Worm (Caenorhabditis elegans) whole organism, L2 larva: ENCODE results near the gene twk-4.

ENCODE experiments used
- alr-1 ChIP-seq: fragments of 150-350 bp; optimal IDR thresholded peaks from 2 replicates; lab custom pipeline; 2014; ENCODE audit warnings: missing biosample characterization, missing genetic modification characterization
- ama-1 ChIP-seq: fragments of 150-350 bp; optimal IDR thresholded peaks from 2 replicates; lab custom pipeline; 2018; ENCODE audit warnings: inconsistent platforms
- egl-27 ChIP-seq: sonication (generic microtip); optimal IDR thresholded peaks from 3 replicates; lab custom pipeline; 2017; ENCODE audit warnings: missing biosample characterization, missing genetic modification reagents, missing genetic modification characterization
- lin-13 ChIP-seq: fragments of 150-350 bp; optimal IDR thresholded peaks from 2 replicates; lab custom pipeline; 2014; ENCODE audit warnings: missing biosample characterization, missing genetic modification reagents, missing genetic modification characterization
- lsy-2 ChIP-seq, 2 experiments: fragments of 150-350 bp in 1 of 2; sonication (generic microtip) in 1 of 2; optimal IDR thresholded peaks; 2 replicates each; lab custom pipeline; 2014 to 2017; ENCODE audit warnings: missing biosample characterization in 2 of 2, missing genetic modification characterization in 2 of 2
- nhr-11 ChIP-seq: fragments of 150-350 bp; optimal IDR thresholded peaks from 2 replicates; lab custom pipeline; 2014; ENCODE audit warnings: missing biosample characterization, missing genetic modification characterization
- nhr-237 ChIP-seq: fragments of 150-350 bp; optimal IDR thresholded peaks from 2 replicates; lab custom pipeline; 2014; ENCODE audit warnings: missing biosample characterization, missing genetic modification characterization
- sma-3 ChIP-seq: sonication (generic microtip); optimal IDR thresholded peaks from 2 replicates; lab custom pipeline; 2016; ENCODE audit warnings: missing genetic modification reagents, missing genetic modification characterization, missing compliant biosample characterization
- unc-62 ChIP-seq: fragments of 150-350 bp; optimal IDR thresholded peaks from 2 replicates; lab custom pipeline; 2014; ENCODE audit warnings: missing biosample characterization, missing genetic modification reagents, missing genetic modification characterization
- ztf-11 ChIP-seq: sonication (generic microtip); optimal IDR thresholded peaks from 2 replicates; lab custom pipeline; 2017; ENCODE audit warnings: missing biosample characterization, missing genetic modification characterization
- ztf-4 ChIP-seq: fragments of 150-350 bp; optimal IDR thresholded peaks from 2 replicates; lab custom pipeline; 2014; ENCODE audit warnings: missing biosample characterization, missing genetic modification characterization

- TF ChIP-seq sma-3 (GFP tag; lab: Kevin White, UChicago) (no peak), unc-62 (GFP tag; lab: Kevin White, UChicago) (no peak), lsy-2 (tag; optimal IDR thresholded peaks at IDR 0.05; lab: Kevin White, UChicago) (no peak), nhr-11 (no peak), lin-13 (GFP tag; lab: Kevin White, UChicago) (no peak), ztf-11 (tag; lab: Kevin White, UChicago) (no peak), ama-1 (no peak), ztf-4 (tag; lab: Kevin White, UChicago) (no peak), nhr-237 (tag; lab: Kevin White, UChicago) (no peak), egl-27 (tag; lab: Kevin White, UChicago) (no peak), alr-1 (tag; lab: Kevin White, UChicago) (no peak)
Measured at ce11 chrII:9232493-9232892, 38.4 kb upstream of the twk-4 start.
